Worm (Caenorhabditis elegans) whole organism, young adult: ENCODE results near the gene sftb-2.
A peak's percentile ranks its signal among the peaks of the same experiment; 100 is the strongest.

Experiments
- B0261.1 ChIP-seq: sonication (generic microtip); optimal IDR thresholded peaks from 2 replicates; lab custom pipeline; 2016; ENCODE audit warnings: mild to moderate bottlenecking, missing genetic modification characterization, moderate library complexity, missing compliant biosample characterization
- C06A6.2 ChIP-seq: fragments of 200-800 bp; sonication (Bioruptor generic); conservative IDR thresholded peaks from 2 replicates; pipeline ENCODE4 v1.3.6; 2022; ENCODE audit warnings: missing genetic modification characterization, missing compliant biosample characterization
- D2030.7 ChIP-seq: fragments of 200-800 bp; sonication (Bioruptor generic); IDR thresholded peaks from 2 replicates; pipeline ENCODE4 v1.3.6; 2022; ENCODE audit warnings: missing genetic modification reagents, missing genetic modification characterization, missing compliant biosample characterization
- F10E7.11 ChIP-seq: sonication (generic microtip); optimal IDR thresholded peaks from 2 replicates; lab custom pipeline; 2017; ENCODE audit warnings: mild to moderate bottlenecking, missing genetic modification characterization, moderate library complexity, missing compliant biosample characterization
- F22D6.2 ChIP-seq: sonication (generic microtip); optimal IDR thresholded peaks from 2 replicates; lab custom pipeline; 2016; ENCODE audit warnings: mild to moderate bottlenecking, missing genetic modification characterization, missing compliant biosample characterization
- F37B4.10 ChIP-seq: fragments of 200-800 bp; sonication (Bioruptor generic); IDR thresholded peaks from 2 replicates; pipeline ENCODE4 v1.3.6; 2022; ENCODE audit warnings: missing genetic modification characterization, missing compliant biosample characterization
- F57A8.1 ChIP-seq: fragments of 200-800 bp; sonication (Bioruptor generic); optimal IDR thresholded peaks from 2 replicates; lab custom pipeline; 2018; ENCODE audit warnings: mild to moderate bottlenecking, missing genetic modification characterization, moderate library complexity, missing compliant biosample characterization
- T07F8.4 ChIP-seq: sonication (generic microtip); optimal IDR thresholded peaks from 2 replicates; lab custom pipeline; 2016; ENCODE audit warnings: mild to moderate bottlenecking, missing genetic modification characterization, moderate library complexity, missing compliant biosample characterization
- Y79H2A.3 ChIP-seq: fragments of 200-800 bp; sonication (Bioruptor generic); conservative IDR thresholded peaks from 2 replicates; pipeline ENCODE4 v1.3.6; 2022; ENCODE audit warnings: missing genetic modification reagents, missing genetic modification characterization, missing compliant biosample characterization
- Y95B8A.8 ChIP-seq: fragments of 200-800 bp; sonication (Bioruptor generic); IDR thresholded peaks from 2 replicates; pipeline ENCODE4 v1.3.6; 2022; ENCODE audit warnings: missing genetic modification reagents, missing genetic modification characterization, missing compliant biosample characterization
- akir-1 ChIP-seq: fragments of 200-800 bp; sonication (Bioruptor generic); optimal IDR thresholded peaks from 2 replicates; lab custom pipeline; 2018; ENCODE audit warnings: mild to moderate bottlenecking, missing genetic modification characterization, moderate library complexity, missing compliant biosample characterization
- athp-1 ChIP-seq: sonication (generic microtip); optimal IDR thresholded peaks from 2 replicates; lab custom pipeline; 2017; ENCODE audit warnings: mild to moderate bottlenecking, missing genetic modification characterization, missing compliant biosample characterization
- attf-3 ChIP-seq: fragments of 200-800 bp; sonication (Bioruptor generic); conservative IDR thresholded peaks from 2 replicates; pipeline ENCODE4 v1.3.6; 2022; ENCODE audit warnings: missing genetic modification reagents, missing genetic modification characterization, missing compliant biosample characterization
- bed-1 ChIP-seq: fragments of 200-800 bp; sonication (Bioruptor generic); IDR thresholded peaks from 2 replicates; pipeline ENCODE4 v1.3.6; 2022; ENCODE audit warnings: missing genetic modification reagents, missing genetic modification characterization, missing compliant biosample characterization
- ccch-3 ChIP-seq: fragments of 200-800 bp; sonication (Bioruptor generic); optimal IDR thresholded peaks from 2 replicates; lab custom pipeline; 2018; ENCODE audit warnings: mild to moderate bottlenecking, missing genetic modification characterization, missing compliant biosample characterization
- cebp-1 ChIP-seq, 2 experiments: fragments of 200-800 bp in 1 of 2; sonication (Bioruptor generic) in 1 of 2; sonication (generic microtip) in 1 of 2; IDR thresholded peaks in 1 of 2; optimal IDR thresholded peaks in 1 of 2; 2 replicates each; pipeline versions ENCODE4 v1.3.6 to Lab custom; 2017 to 2022; ENCODE audit warnings: missing compliant biosample characterization in 2 of 2, missing genetic modification characterization in 2 of 2, mild to moderate bottlenecking in 1 of 2, missing genetic modification reagents in 1 of 2, moderate library complexity in 1 of 2
- chd-7 ChIP-seq: sonication (generic microtip); optimal IDR thresholded peaks from 2 replicates; lab custom pipeline; 2016; ENCODE audit warnings: mild to moderate bottlenecking, missing genetic modification characterization, moderate library complexity, missing compliant biosample characterization
- dox-1 ChIP-seq: fragments of 200-800 bp; sonication (Bioruptor generic); IDR thresholded peaks from 2 replicates; pipeline ENCODE4 v1.3.6; 2022; ENCODE audit warnings: missing genetic modification reagents, missing genetic modification characterization, missing compliant biosample characterization
- dpl-1 ChIP-seq: fragments of 150-350 bp; optimal IDR thresholded peaks from 2 replicates; lab custom pipeline; 2014; ENCODE audit warnings: missing biosample characterization, missing genetic modification reagents, missing genetic modification characterization
- efl-1 ChIP-seq: fragments of 150-350 bp; optimal IDR thresholded peaks from 2 replicates; lab custom pipeline; 2014; ENCODE audit warnings: missing biosample characterization, missing genetic modification reagents, missing genetic modification characterization
- egrh-3 ChIP-seq: fragments of 200-800 bp; sonication (Bioruptor generic); IDR thresholded peaks from 2 replicates; pipeline ENCODE4 v1.3.6; 2022; ENCODE audit warnings: missing genetic modification reagents, missing genetic modification characterization, missing compliant biosample characterization
- lin-26 ChIP-seq: fragments of 200-800 bp; sonication (Bioruptor generic); IDR thresholded peaks from 2 replicates; pipeline ENCODE4 v1.3.6; 2022; ENCODE audit warnings: missing genetic modification reagents, missing genetic modification characterization, missing compliant biosample characterization
- lin-35 ChIP-seq, 3 experiments: fragments of 150-350 bp in 2 of 3; sonication (generic microtip) in 1 of 3; optimal IDR thresholded peaks; 2 replicates each; lab custom pipeline; 2014 to 2018; ENCODE audit warnings: missing biosample characterization in 3 of 3, missing genetic modification characterization in 3 of 3, missing genetic modification reagents in 3 of 3
- lin-54 ChIP-seq: fragments of 200-800 bp; sonication (Bioruptor generic); optimal IDR thresholded peaks from 2 replicates; lab custom pipeline; 2018; ENCODE audit warnings: mild to moderate bottlenecking, missing genetic modification characterization, missing compliant biosample characterization
- lsy-27 ChIP-seq: sonication (generic microtip); optimal IDR thresholded peaks from 2 replicates; lab custom pipeline; 2017; ENCODE audit warnings: missing genetic modification characterization, mild to moderate bottlenecking, missing compliant biosample characterization, antibody characterized with exemption, missing genotype, borderline replicate concordance; ENCODE audit not compliant: insufficient read depth
- madf-6 ChIP-seq: fragments of 200-800 bp; sonication (Bioruptor generic); IDR thresholded peaks from 2 replicates; pipeline ENCODE4 v1.3.6; 2022; ENCODE audit warnings: missing genetic modification reagents, missing genetic modification characterization, missing compliant biosample characterization
- mcd-1 ChIP-seq: fragments of 200-800 bp; sonication (Bioruptor generic); IDR thresholded peaks from 2 replicates; pipeline ENCODE4 v1.3.6; 2022; ENCODE audit warnings: missing genetic modification reagents, missing genetic modification characterization, missing compliant biosample characterization
- nfya-2 ChIP-seq: fragments of 200-800 bp; sonication (Bioruptor generic); IDR thresholded peaks from 2 replicates; pipeline ENCODE4 v1.3.6; 2022; ENCODE audit warnings: missing genetic modification reagents, missing genetic modification characterization, missing compliant biosample characterization
- nhr-120 ChIP-seq: fragments of 200-800 bp; sonication (Bioruptor generic); IDR thresholded peaks from 2 replicates; pipeline ENCODE4 v1.3.6; 2022; ENCODE audit warnings: missing genetic modification characterization, missing compliant biosample characterization
- nhr-27 ChIP-seq: fragments of 200-800 bp; sonication (Bioruptor generic); optimal IDR thresholded peaks from 2 replicates; lab custom pipeline; 2018; ENCODE audit warnings: mild to moderate bottlenecking, missing genetic modification characterization, moderate library complexity, missing compliant biosample characterization
- nhr-80 ChIP-seq: sonication (generic microtip); optimal IDR thresholded peaks from 2 replicates; lab custom pipeline; 2016; ENCODE audit warnings: missing genetic modification characterization, missing compliant biosample characterization
- sea-2 ChIP-seq: fragments of 200-800 bp; sonication (Bioruptor generic); IDR thresholded peaks from 2 replicates; pipeline ENCODE4 v1.3.6; 2022; ENCODE audit warnings: missing genetic modification characterization, missing compliant biosample characterization
- unc-130 ChIP-seq: sonication (generic microtip); optimal IDR thresholded peaks from 2 replicates; lab custom pipeline; 2016; ENCODE audit warnings: missing genetic modification reagents, missing genetic modification characterization, missing compliant biosample characterization
- zfh-2 ChIP-seq: fragments of 200-800 bp; sonication (Bioruptor generic); conservative IDR thresholded peaks from 2 replicates; pipeline ENCODE4 v1.3.6; 2022; ENCODE audit warnings: missing genetic modification reagents, missing genetic modification characterization, missing compliant biosample characterization
- ztf-6 ChIP-seq: fragments of 200-800 bp; sonication (Bioruptor generic); IDR thresholded peaks from 2 replicates; pipeline ENCODE4 v1.3.6; 2022; ENCODE audit warnings: missing genetic modification reagents, missing genetic modification characterization, missing compliant biosample characterization

sftb-2 gene

DNA sequence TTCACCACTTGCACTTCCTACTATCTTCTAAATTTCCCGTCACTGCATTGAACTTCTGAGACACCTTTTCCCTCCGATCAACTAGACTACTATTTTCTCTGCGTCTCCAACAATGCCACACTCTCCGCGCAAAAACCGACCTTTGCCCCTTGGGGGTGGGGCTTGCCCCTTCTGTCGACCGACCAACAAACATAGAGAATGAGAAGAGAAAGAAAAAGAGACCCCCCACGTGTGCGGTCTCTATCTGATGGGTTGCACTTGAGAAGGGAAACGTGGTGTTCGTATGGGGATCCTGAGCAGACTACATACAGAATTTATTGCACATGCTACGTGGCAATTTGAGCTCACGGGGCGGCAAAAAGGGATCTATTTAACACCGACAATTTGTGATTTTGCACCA, 27.2 kb downstream of the sftb-2 start (continued):
- no peak for TF ChIP-seq cebp-1 (GFP tag; IDR thresholded peaks at IDR 0.05; lab: Robert Waterston, UW)
- TF ChIP-seq cebp-1 (tag; optimal IDR thresholded peaks at IDR 0.05; lab: Kevin White, UChicago): no peak
- TF ChIP-seq Y79H2A.3: no peak
- no peak for TF ChIP-seq unc-130
- no peak for TF ChIP-seq T07F8.4 (tag; lab: Kevin White, UChicago)
- no peak for TF ChIP-seq C06A6.2 (GFP tag; lab: Robert Waterston, UW)
- no peak for TF ChIP-seq F57A8.1 (GFP tag; lab: Kevin White, UChicago)
- no peak for TF ChIP-seq egrh-3 (GFP tag; lab: Robert Waterston, UW)
- TF ChIP-seq akir-1 (GFP tag; lab: Kevin White, UChicago): no peak
- TF ChIP-seq athp-1 (tag; lab: Kevin White, UChicago): no peak
- TF ChIP-seq zfh-2: peak; percentile 48; the same call in 1 of the 2 replicates
- peak; percentile 29 for TF ChIP-seq nhr-80 (tag; lab: Kevin White, UChicago)
- TF ChIP-seq bed-1 (GFP tag; lab: Robert Waterston, UW): no peak
- TF ChIP-seq nfya-2: no peak
- no peak for TF ChIP-seq lsy-27 (tag; lab: Kevin White, UChicago)

DNA sequence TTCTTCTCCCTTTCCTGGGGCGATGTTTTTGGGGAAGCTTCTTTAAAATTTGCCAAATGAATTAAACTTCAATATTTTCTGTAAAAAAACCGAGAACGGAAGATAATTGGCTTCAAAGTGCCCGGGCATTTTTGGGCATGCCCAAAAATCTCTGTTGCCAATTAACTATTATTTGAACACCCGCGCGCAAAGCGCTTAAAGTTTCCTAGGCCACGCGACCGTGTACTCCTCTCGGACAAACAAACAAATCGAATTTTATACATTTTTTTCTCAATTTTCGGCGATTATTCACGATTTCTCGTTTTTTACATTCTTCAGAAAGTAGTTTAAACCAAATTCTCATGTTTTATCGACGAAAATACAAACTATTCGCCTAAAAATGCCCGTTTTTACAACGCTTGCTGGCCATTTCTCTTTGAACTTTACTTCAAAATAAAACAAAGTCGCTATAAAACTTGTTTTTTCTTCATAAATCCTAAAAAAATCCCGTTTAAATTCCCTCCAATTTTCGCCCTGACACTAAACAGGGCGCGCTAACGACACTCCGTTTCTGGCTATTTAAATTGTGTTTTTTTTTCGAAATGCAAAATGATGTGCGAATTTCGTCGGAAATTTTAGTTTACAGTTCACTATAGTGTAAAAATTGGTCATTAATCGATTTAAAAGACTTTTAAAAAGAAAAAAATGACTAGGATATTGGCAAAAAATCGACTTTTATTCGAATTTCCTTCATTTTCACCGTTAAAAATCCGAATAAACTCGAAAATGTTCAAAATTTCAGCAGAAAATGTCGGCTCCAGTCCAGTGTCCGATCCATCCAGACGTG, 28.2 kb downstream of the sftb-2 start, which contains the start of gene ttb-1:
Gene ttb-1 (plus strand): TSS at position 776 of the 826 bp plus-strand sequence.
- no peak for TF ChIP-seq F37B4.10 (GFP tag; lab: Robert Waterston, UW)
- TF ChIP-seq mcd-1 (GFP tag; lab: Robert Waterston, UW): 0 out of 2 replicates have a peak, but pooled peaks have one; percentile 32
- peak; percentile 21 for TF ChIP-seq dpl-1 (GFP tag; lab: Kevin White, UChicago)
- no peak for TF ChIP-seq F10E7.11 (tag; lab: Kevin White, UChicago)
- no peak for TF ChIP-seq nhr-27 (tag; lab: Kevin White, UChicago)
- no peak for TF ChIP-seq Y79H2A.3
- 0 out of 2 replicates have a peak, but pooled peaks have one; percentile 11 for TF ChIP-seq dox-1 (GFP tag; lab: Robert Waterston, UW)
- TF ChIP-seq D2030.7: peak; percentile 74
- TF ChIP-seq lin-35 (GFP tag; optimal IDR thresholded peaks at IDR 0.05; lab: Kevin White, UChicago): peak in 1 of 3 experiments; percentile 46
- peak; percentile 68 for TF ChIP-seq efl-1 (GFP tag; lab: Kevin White, UChicago)
- peak; percentile 57; the same call in 1 of the 2 replicates for TF ChIP-seq madf-6 (GFP tag; lab: Robert Waterston, UW)
- no peak for TF ChIP-seq B0261.1 (tag; lab: Kevin White, UChicago)
- peak; percentile 66 for TF ChIP-seq lin-54
- peak; percentile 91 for TF ChIP-seq attf-3
- TF ChIP-seq ccch-3 (GFP tag; lab: Kevin White, UChicago): no peak

DNA sequence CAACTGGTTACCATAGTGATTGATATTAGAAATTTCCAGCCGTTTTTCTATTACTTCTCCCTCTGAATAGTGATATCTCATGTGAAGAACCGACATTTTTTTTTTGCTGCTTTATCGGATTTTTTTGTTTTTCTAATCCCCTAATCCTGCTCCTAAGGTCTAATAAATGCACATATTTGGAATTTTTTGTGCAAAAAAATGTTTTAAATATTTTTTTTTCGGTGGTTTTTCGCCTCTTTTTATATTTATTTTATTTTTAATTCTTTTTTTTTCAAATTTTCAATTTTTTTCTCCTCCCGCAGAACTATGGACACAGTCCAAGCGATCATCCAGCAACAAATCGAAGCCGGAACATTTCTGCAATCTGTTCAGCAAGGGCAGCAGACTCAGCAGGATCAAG, 38.6 kb downstream of the sftb-2 start, which contains the start of gene Y108G3AL.2:
Gene Y108G3AL.2 (plus strand): TSS at position 301 of the 400 bp plus-strand sequence.
- TF ChIP-seq lin-26 (GFP tag; lab: Robert Waterston, UW) (no peak), nhr-120 (GFP tag; lab: Robert Waterston, UW) (no peak), F22D6.2 (tag; lab: Kevin White, UChicago) (no peak), Y95B8A.8 (no peak), ztf-6 (no peak), chd-7 (tag; lab: Kevin White, UChicago) (no peak), sea-2 (GFP tag; lab: Robert Waterston, UW) (no peak)
- TF ChIP-seq, all 124 proteins: peak for 0
